Worm (Caenorhabditis elegans) whole organism, young adult: ENCODE data around the gene Y116F11A.1.

Source experiments
- B0019.2 ChIP-seq: fragments of 200-800 bp; sonication (Bioruptor generic); conservative IDR thresholded peaks from 2 replicates; pipeline ENCODE4 v1.3.6; 2022; ENCODE audit warnings: missing genetic modification reagents, missing genetic modification characterization, missing compliant biosample characterization
- F10E7.11 ChIP-seq: sonication (generic microtip); optimal IDR thresholded peaks from 2 replicates; lab custom pipeline; 2017; ENCODE audit warnings: mild to moderate bottlenecking, missing genetic modification characterization, moderate library complexity, missing compliant biosample characterization
- F33H1.4 ChIP-seq: fragments of 200-800 bp; sonication (Bioruptor generic); IDR thresholded peaks from 2 replicates; pipeline ENCODE4 v1.3.6; 2022; ENCODE audit warnings: missing genetic modification reagents, missing genetic modification characterization, missing compliant biosample characterization
- F37B4.10 ChIP-seq: fragments of 200-800 bp; sonication (Bioruptor generic); IDR thresholded peaks from 2 replicates; pipeline ENCODE4 v1.3.6; 2022; ENCODE audit warnings: missing genetic modification characterization, missing compliant biosample characterization
- F49E8.2 ChIP-seq: sonication (generic microtip); optimal IDR thresholded peaks from 3 replicates; lab custom pipeline; 2017; ENCODE audit warnings: missing genetic modification characterization, mild to moderate bottlenecking, missing compliant biosample characterization, antibody characterized with exemption, moderate library complexity; ENCODE audit not compliant: insufficient read depth
- F52B5.7 ChIP-seq: sonication (generic microtip); optimal IDR thresholded peaks from 2 replicates; lab custom pipeline; 2016; ENCODE audit warnings: mild to moderate bottlenecking, missing genetic modification characterization, missing compliant biosample characterization
- F57A8.1 ChIP-seq: fragments of 200-800 bp; sonication (Bioruptor generic); optimal IDR thresholded peaks from 2 replicates; lab custom pipeline; 2018; ENCODE audit warnings: mild to moderate bottlenecking, missing genetic modification characterization, moderate library complexity, missing compliant biosample characterization
- K11D2.4 ChIP-seq: fragments of 200-800 bp; sonication (Bioruptor generic); IDR thresholded peaks from 2 replicates; pipeline ENCODE4 v1.3.6; 2022; ENCODE audit warnings: missing genetic modification reagents, missing genetic modification characterization, missing compliant biosample characterization
- T26A5.8 ChIP-seq: sonication (generic microtip); optimal IDR thresholded peaks from 2 replicates; lab custom pipeline; 2016; ENCODE audit warnings: missing genetic modification characterization, missing compliant biosample characterization
- Y67H2A.10 ChIP-seq: fragments of 200-800 bp; sonication (Bioruptor generic); conservative IDR thresholded peaks from 2 replicates; pipeline ENCODE4 v1.3.6; 2022; ENCODE audit warnings: missing genetic modification reagents, missing genetic modification characterization, missing compliant biosample characterization
- Y79H2A.3 ChIP-seq: fragments of 200-800 bp; sonication (Bioruptor generic); conservative IDR thresholded peaks from 2 replicates; pipeline ENCODE4 v1.3.6; 2022; ENCODE audit warnings: missing genetic modification reagents, missing genetic modification characterization, missing compliant biosample characterization
- ZK185.1 ChIP-seq: sonication (generic microtip); optimal IDR thresholded peaks from 2 replicates; lab custom pipeline; 2016; ENCODE audit warnings: mild to moderate bottlenecking, missing genetic modification characterization, missing compliant biosample characterization; ENCODE audit not compliant: poor library complexity, severe bottlenecking
- ama-1 ChIP-seq, 3 experiments: fragments of 150-350 bp in 1 of 3; sonication (generic microtip) in 2 of 3; optimal IDR thresholded peaks; 2 replicates each; lab custom pipeline; 2014 to 2018; ENCODE audit warnings: missing biosample characterization in 2 of 3, missing genetic modification characterization in 2 of 3, missing genetic modification reagents in 2 of 3
- aptf-3 ChIP-seq: fragments of 200-800 bp; sonication (Bioruptor generic); IDR thresholded peaks from 2 replicates; pipeline ENCODE4 v1.3.6; 2022; ENCODE audit warnings: missing genetic modification characterization, missing compliant biosample characterization
- athp-1 ChIP-seq: sonication (generic microtip); optimal IDR thresholded peaks from 2 replicates; lab custom pipeline; 2017; ENCODE audit warnings: mild to moderate bottlenecking, missing genetic modification characterization, missing compliant biosample characterization
- cebp-1 ChIP-seq, 2 experiments: fragments of 200-800 bp in 1 of 2; sonication (Bioruptor generic) in 1 of 2; sonication (generic microtip) in 1 of 2; IDR thresholded peaks in 1 of 2; optimal IDR thresholded peaks in 1 of 2; 2 replicates each; pipeline versions ENCODE4 v1.3.6 to Lab custom; 2017 to 2022; ENCODE audit warnings: missing compliant biosample characterization in 2 of 2, missing genetic modification characterization in 2 of 2, mild to moderate bottlenecking in 1 of 2, missing genetic modification reagents in 1 of 2, moderate library complexity in 1 of 2
- cebp-2 ChIP-seq: fragments of 200-800 bp; sonication (Bioruptor generic); IDR thresholded peaks from 2 replicates; pipeline ENCODE4 v1.3.6; 2022; ENCODE audit warnings: missing genetic modification characterization, missing compliant biosample characterization
- ceh-40 ChIP-seq: fragments of 200-800 bp; sonication (Bioruptor generic); IDR thresholded peaks from 2 replicates; pipeline ENCODE4 v1.3.6; 2022; ENCODE audit warnings: missing genetic modification characterization, missing compliant biosample characterization
- ceh-79 ChIP-seq: sonication (generic microtip); optimal IDR thresholded peaks from 2 replicates; lab custom pipeline; 2017; ENCODE audit warnings: mild to moderate bottlenecking, missing genetic modification characterization, missing compliant biosample characterization
- dox-1 ChIP-seq: fragments of 200-800 bp; sonication (Bioruptor generic); IDR thresholded peaks from 2 replicates; pipeline ENCODE4 v1.3.6; 2022; ENCODE audit warnings: missing genetic modification reagents, missing genetic modification characterization, missing compliant biosample characterization
- efl-1 ChIP-seq: fragments of 150-350 bp; optimal IDR thresholded peaks from 2 replicates; lab custom pipeline; 2014; ENCODE audit warnings: missing biosample characterization, missing genetic modification reagents, missing genetic modification characterization
- egrh-3 ChIP-seq: fragments of 200-800 bp; sonication (Bioruptor generic); IDR thresholded peaks from 2 replicates; pipeline ENCODE4 v1.3.6; 2022; ENCODE audit warnings: missing genetic modification reagents, missing genetic modification characterization, missing compliant biosample characterization
- gei-17 ChIP-seq: fragments of 200-800 bp; sonication (Bioruptor generic); optimal IDR thresholded peaks from 2 replicates; lab custom pipeline; 2018; ENCODE audit warnings: mild to moderate bottlenecking, missing genetic modification characterization, missing compliant biosample characterization
- hmg-1.2 ChIP-seq: fragments of 200-800 bp; sonication (Bioruptor generic); IDR thresholded peaks from 2 replicates; pipeline ENCODE4 v1.3.6; 2022; ENCODE audit warnings: missing genetic modification reagents, missing genetic modification characterization, missing compliant biosample characterization
- let-526 ChIP-seq: fragments of 200-800 bp; sonication (Bioruptor generic); IDR thresholded peaks from 2 replicates; pipeline ENCODE4 v1.3.6; 2022; ENCODE audit warnings: missing genetic modification reagents, missing genetic modification characterization, missing compliant biosample characterization
- let-607 ChIP-seq, 2 experiments: fragments of 200-800 bp in 1 of 2; sonication (Bioruptor generic) in 1 of 2; sonication (generic microtip) in 1 of 2; optimal IDR thresholded peaks; 2 replicates each; lab custom pipeline; 2016 to 2018; ENCODE audit warnings: mild to moderate bottlenecking in 2 of 2, missing compliant biosample characterization in 2 of 2, missing genetic modification characterization in 2 of 2, moderate library complexity in 2 of 2, missing genotype in 1 of 2
- lin-40 ChIP-seq: sonication (generic microtip); optimal IDR thresholded peaks from 2 replicates; lab custom pipeline; 2016; ENCODE audit warnings: missing genetic modification characterization, mild to moderate bottlenecking, missing compliant biosample characterization, missing genotype, missing genetic modification reagents
- lin-54 ChIP-seq: fragments of 200-800 bp; sonication (Bioruptor generic); optimal IDR thresholded peaks from 2 replicates; lab custom pipeline; 2018; ENCODE audit warnings: mild to moderate bottlenecking, missing genetic modification characterization, missing compliant biosample characterization
- lsl-1 ChIP-seq: fragments of 200-800 bp; sonication (Bioruptor generic); optimal IDR thresholded peaks from 2 replicates; lab custom pipeline; 2018; ENCODE audit warnings: mild to moderate bottlenecking, missing genetic modification characterization, moderate library complexity, missing compliant biosample characterization
- madf-3 ChIP-seq: fragments of 200-800 bp; sonication (Bioruptor generic); IDR thresholded peaks from 2 replicates; pipeline ENCODE4 v1.3.6; 2022; ENCODE audit warnings: missing genetic modification reagents, missing genetic modification characterization, missing compliant biosample characterization
- madf-6 ChIP-seq: fragments of 200-800 bp; sonication (Bioruptor generic); IDR thresholded peaks from 2 replicates; pipeline ENCODE4 v1.3.6; 2022; ENCODE audit warnings: missing genetic modification reagents, missing genetic modification characterization, missing compliant biosample characterization
- madf-8 ChIP-seq: fragments of 200-800 bp; sonication (Bioruptor generic); conservative IDR thresholded peaks from 2 replicates; pipeline ENCODE4 v1.3.6; 2022; ENCODE audit warnings: missing genetic modification reagents, missing genetic modification characterization, missing compliant biosample characterization
- mcd-1 ChIP-seq: fragments of 200-800 bp; sonication (Bioruptor generic); IDR thresholded peaks from 2 replicates; pipeline ENCODE4 v1.3.6; 2022; ENCODE audit warnings: missing genetic modification reagents, missing genetic modification characterization, missing compliant biosample characterization
- nfyb-1 ChIP-seq: fragments of 200-800 bp; sonication (Bioruptor generic); IDR thresholded peaks from 2 replicates; pipeline ENCODE4 v1.3.6; 2022; ENCODE audit warnings: missing genetic modification reagents, missing genetic modification characterization, missing compliant biosample characterization
- nhr-179 ChIP-seq: sonication (generic microtip); optimal IDR thresholded peaks from 2 replicates; lab custom pipeline; 2016; ENCODE audit warnings: mild to moderate bottlenecking, missing genetic modification characterization, missing compliant biosample characterization
- nhr-80 ChIP-seq: sonication (generic microtip); optimal IDR thresholded peaks from 2 replicates; lab custom pipeline; 2016; ENCODE audit warnings: missing genetic modification characterization, missing compliant biosample characterization
- rcor-1 ChIP-seq: fragments of 200-800 bp; sonication (Bioruptor generic); IDR thresholded peaks from 2 replicates; pipeline ENCODE4 v1.3.6; 2022; ENCODE audit warnings: missing genetic modification reagents, missing genetic modification characterization, missing compliant biosample characterization
- tbx-9 ChIP-seq: sonication (generic microtip); optimal IDR thresholded peaks from 2 replicates; lab custom pipeline; 2016; ENCODE audit warnings: borderline replicate concordance, missing genetic modification characterization, inconsistent platforms, missing compliant biosample characterization
- unc-130 ChIP-seq: sonication (generic microtip); optimal IDR thresholded peaks from 2 replicates; lab custom pipeline; 2016; ENCODE audit warnings: missing genetic modification reagents, missing genetic modification characterization, missing compliant biosample characterization
- ztf-18 ChIP-seq: sonication (generic microtip); optimal IDR thresholded peaks from 2 replicates; lab custom pipeline; 2016; ENCODE audit warnings: missing genotype, mild to moderate bottlenecking, missing genetic modification characterization, missing compliant biosample characterization
- ztf-28 ChIP-seq: fragments of 200-800 bp; sonication (Bioruptor generic); IDR thresholded peaks from 2 replicates; pipeline ENCODE4 v1.3.6; 2022; ENCODE audit warnings: missing genetic modification reagents, missing genetic modification characterization, missing compliant biosample characterization
- ztf-6 ChIP-seq: fragments of 200-800 bp; sonication (Bioruptor generic); IDR thresholded peaks from 2 replicates; pipeline ENCODE4 v1.3.6; 2022; ENCODE audit warnings: missing genetic modification reagents, missing genetic modification characterization, missing compliant biosample characterization

The Y116F11A.1 gene

DNA sequence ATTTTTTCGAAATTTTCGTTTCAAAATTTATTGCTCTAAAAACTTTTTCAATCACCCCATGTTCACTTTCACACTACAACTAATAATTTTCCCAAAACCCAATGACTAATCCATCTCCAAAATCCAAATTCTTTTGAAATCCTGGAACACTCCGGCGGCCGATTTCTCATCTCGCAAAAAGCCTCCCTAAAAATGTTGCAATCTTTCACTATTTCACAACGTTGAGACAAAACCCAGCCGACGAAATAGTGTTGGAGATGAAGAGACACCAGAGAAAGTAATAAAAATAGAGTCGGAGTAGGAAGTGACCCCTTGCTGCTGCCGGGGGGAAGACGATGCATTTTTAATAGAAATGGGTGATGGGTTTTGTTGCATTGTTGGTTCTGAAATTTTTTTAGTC, 5.8 kb upstream of the Y116F11A.1 start:
- TF ChIP-seq lsl-1 (no peak), hmg-1.2 (GFP tag; lab: Robert Waterston, UW) (peak; percentile 62), aptf-3 (GFP tag; lab: Robert Waterston, UW) (no peak), nfyb-1 (no peak), lin-40 (tag; lab: Kevin White, UChicago) (no peak), gei-17 (GFP tag; lab: Kevin White, UChicago) (no peak), F37B4.10 (no peak), cebp-1 (GFP tag; IDR thresholded peaks at IDR 0.05; lab: Robert Waterston, UW) (0 out of 2 replicates have a peak, but pooled peaks have one; percentile 13), cebp-1 (tag; optimal IDR thresholded peaks at IDR 0.05; lab: Kevin White, UChicago) (peak; percentile 55), nhr-80 (tag; lab: Kevin White, UChicago) (no peak), ama-1 (optimal IDR thresholded peaks at IDR 0.05; lab: Kevin White, UChicago) (no peak), ama-1 (GFP tag; optimal IDR thresholded peaks at IDR 0.05; lab: Kevin White, UChicago) (no peak), ceh-79 (tag; lab: Kevin White, UChicago) (no peak)

DNA sequence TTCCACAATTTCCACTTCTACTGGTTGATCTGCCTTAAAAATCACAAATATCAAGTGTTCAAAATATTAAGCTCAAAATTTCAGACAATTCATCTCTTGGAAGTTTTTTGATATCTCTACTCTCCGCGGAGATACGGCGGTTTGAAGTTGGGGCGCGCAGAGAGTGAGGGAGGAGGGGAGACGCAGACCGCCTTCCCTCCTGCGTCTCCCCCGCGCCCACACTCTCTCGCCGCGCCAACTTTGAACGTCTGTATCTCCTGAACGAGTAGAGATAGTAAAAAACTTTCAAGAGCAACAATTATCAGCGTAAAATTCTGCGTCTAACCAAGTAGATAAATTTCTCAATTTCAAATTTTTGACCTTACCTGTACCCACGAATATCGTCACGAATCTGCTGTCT, 2.4 kb upstream of the Y116F11A.1 start:
- 0 out of 2 replicates have a peak, but pooled peaks have one; percentile 7 for TF ChIP-seq mcd-1 (GFP tag; lab: Robert Waterston, UW)
- peak; percentile 53; the same call in 1 of the 2 replicates for TF ChIP-seq egrh-3
- no peak for TF ChIP-seq ztf-18 (tag; lab: Kevin White, UChicago)
- TF ChIP-seq efl-1 (GFP tag; lab: Kevin White, UChicago), result no peak
- no peak for TF ChIP-seq gei-17 (GFP tag; lab: Kevin White, UChicago)
- no peak for TF ChIP-seq T26A5.8 (tag; lab: Kevin White, UChicago)
- TF ChIP-seq Y79H2A.3 (GFP tag; lab: Robert Waterston, UW), result no peak
- TF ChIP-seq ZK185.1 (tag; lab: Kevin White, UChicago), result no peak
- TF ChIP-seq dox-1 (GFP tag; lab: Robert Waterston, UW), result no peak
- no peak for TF ChIP-seq madf-8
- TF ChIP-seq let-607 (tag; optimal IDR thresholded peaks at IDR 0.05; lab: Kevin White, UChicago), result no peak
- TF ChIP-seq let-526 (GFP tag; lab: Robert Waterston, UW), result no peak
- TF ChIP-seq F49E8.2 (tag; lab: Kevin White, UChicago), result no peak
- TF ChIP-seq F52B5.7, result no peak
- peak; percentile 87 for TF ChIP-seq hmg-1.2 (GFP tag; lab: Robert Waterston, UW)
- TF ChIP-seq tbx-9 (tag; lab: Kevin White, UChicago), result no peak
- no peak for TF ChIP-seq madf-3 (GFP tag; lab: Robert Waterston, UW)
- TF ChIP-seq ztf-28 (GFP tag; lab: Robert Waterston, UW), result no peak
- TF ChIP-seq, all 124 proteins: peak for 3

DNA sequence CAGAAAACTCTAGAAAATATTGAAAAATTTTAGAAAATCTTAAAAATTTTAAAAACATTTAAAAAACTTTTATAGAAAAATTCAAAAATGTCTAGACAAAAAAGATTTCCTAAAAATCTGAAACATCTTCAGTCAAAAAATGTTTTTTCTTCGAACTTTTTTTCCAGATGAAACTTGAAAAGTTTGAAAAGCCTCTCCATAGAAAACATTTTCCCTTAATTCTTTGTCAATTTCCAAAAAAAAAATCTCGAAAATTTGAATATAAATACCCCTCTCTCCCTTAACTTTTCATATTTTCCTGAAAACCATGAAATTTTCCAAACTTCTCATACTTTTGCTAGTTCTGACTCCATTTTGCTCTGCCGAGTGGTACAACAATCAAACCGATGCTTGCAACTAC, 1.6 kb upstream of the Y116F11A.1 start, which contains the start of gene Y116F11A.3:
Y116F11A.3 (plus strand) TSS at position 301 of the 400 bp plus-strand sequence.
- TF ChIP-seq rcor-1 (GFP tag; lab: Robert Waterston, UW) (no peak), unc-130 (GFP tag; lab: Kevin White, UChicago) (no peak), madf-6 (GFP tag; lab: Robert Waterston, UW) (no peak), cebp-2 (GFP tag; lab: Robert Waterston, UW) (no peak), B0019.2 (no peak), K11D2.4 (no peak), lin-54 (GFP tag; lab: Kevin White, UChicago) (no peak), F10E7.11 (tag; lab: Kevin White, UChicago) (no peak), F33H1.4 (GFP tag; lab: Robert Waterston, UW) (no peak), Y79H2A.3 (GFP tag; lab: Robert Waterston, UW) (no peak), F57A8.1 (GFP tag; lab: Kevin White, UChicago) (no peak), nhr-179 (tag; lab: Kevin White, UChicago) (no peak), athp-1 (tag; lab: Kevin White, UChicago) (no peak), ztf-28 (GFP tag; lab: Robert Waterston, UW) (no peak), Y67H2A.10 (no peak), ceh-40 (GFP tag; lab: Robert Waterston, UW) (no peak), ztf-6 (GFP tag; lab: Robert Waterston, UW) (no peak)
